Worm (Caenorhabditis elegans) whole organism, late embryonic: Measurements from ENCODE around the gene C29F7.1.
A peak's percentile ranks its signal among the peaks of the same experiment; 100 is the strongest.

Source experiments
- C38D4.7 ChIP-seq: fragments of 200-800 bp; sonication (Bioruptor generic); optimal IDR thresholded peaks from 2 replicates; lab custom pipeline; 2018; ENCODE audit warnings: mild to moderate bottlenecking, missing genetic modification characterization, moderate library complexity, missing compliant biosample characterization
- ama-1 ChIP-seq: fragments of 150-350 bp; optimal IDR thresholded peaks from 2 replicates; lab custom pipeline; 2014
- ceh-14 ChIP-seq: sonication (generic microtip); optimal IDR thresholded peaks from 2 replicates; lab custom pipeline; 2016; ENCODE audit warnings: missing genotype, missing genetic modification characterization, missing compliant biosample characterization
- ceh-18 ChIP-seq: sonication (generic microtip); optimal IDR thresholded peaks from 2 replicates; lab custom pipeline; 2016; ENCODE audit warnings: missing genetic modification characterization, missing compliant biosample characterization
- ceh-19 ChIP-seq: fragments of 200-800 bp; sonication (Bioruptor generic); optimal IDR thresholded peaks from 2 replicates; lab custom pipeline; 2018; ENCODE audit warnings: mild to moderate bottlenecking, missing genetic modification characterization, missing compliant biosample characterization
- ceh-24 ChIP-seq: sonication (generic microtip); optimal IDR thresholded peaks from 2 replicates; lab custom pipeline; 2016; ENCODE audit warnings: mild to moderate bottlenecking, missing genetic modification characterization, missing compliant biosample characterization
- dve-1 ChIP-seq: sonication (generic microtip); optimal IDR thresholded peaks from 2 replicates; lab custom pipeline; 2017; ENCODE audit warnings: antibody characterized with exemption, mild to moderate bottlenecking, missing genetic modification characterization, missing compliant biosample characterization
- elt-2 ChIP-seq: sonication (generic microtip); optimal IDR thresholded peaks from 2 replicates; lab custom pipeline; 2016; ENCODE audit warnings: missing genetic modification reagents, missing genetic modification characterization, missing compliant biosample characterization
- ets-4 ChIP-seq: sonication (generic microtip); optimal IDR thresholded peaks from 2 replicates; lab custom pipeline; 2016; ENCODE audit warnings: missing genetic modification characterization, missing compliant biosample characterization
- fkh-6 ChIP-seq: sonication (generic microtip); optimal IDR thresholded peaks from 2 replicates; lab custom pipeline; 2016; ENCODE audit warnings: missing genetic modification characterization, missing compliant biosample characterization
- gmeb-2 ChIP-seq: sonication (generic microtip); optimal IDR thresholded peaks from 2 replicates; lab custom pipeline; 2016; ENCODE audit warnings: missing genetic modification characterization, inconsistent platforms, missing compliant biosample characterization
- hlh-15 ChIP-seq: sonication (generic microtip); optimal IDR thresholded peaks from 2 replicates; lab custom pipeline; 2016; ENCODE audit warnings: missing genetic modification characterization, missing compliant biosample characterization
- hlh-30 ChIP-seq: sonication (generic microtip); optimal IDR thresholded peaks from 2 replicates; lab custom pipeline; 2017; ENCODE audit warnings: antibody characterized with exemption, missing genetic modification characterization, missing compliant biosample characterization; ENCODE audit not compliant: insufficient read depth
- lim-6 ChIP-seq: sonication (generic microtip); optimal IDR thresholded peaks from 2 replicates; lab custom pipeline; 2016; ENCODE audit warnings: missing genetic modification characterization, missing compliant biosample characterization
- madf-2 ChIP-seq: sonication (generic microtip); optimal IDR thresholded peaks from 2 replicates; lab custom pipeline; 2017; ENCODE audit warnings: missing genetic modification characterization, missing compliant biosample characterization
- mec-3 ChIP-seq: sonication (generic microtip); optimal IDR thresholded peaks from 2 replicates; lab custom pipeline; 2016; ENCODE audit warnings: borderline replicate concordance, missing genetic modification characterization, missing compliant biosample characterization
- nfya-1 ChIP-seq: sonication (generic microtip); optimal IDR thresholded peaks from 2 replicates; lab custom pipeline; 2017; ENCODE audit warnings: missing genetic modification characterization, mild to moderate bottlenecking, missing compliant biosample characterization, antibody characterized with exemption, moderate library complexity
- pat-9 ChIP-seq: fragments of 200-800 bp; sonication (Bioruptor generic); optimal IDR thresholded peaks from 2 replicates; lab custom pipeline; 2018; ENCODE audit warnings: mild to moderate bottlenecking, missing genetic modification characterization, moderate library complexity, missing compliant biosample characterization
- pax-1 ChIP-seq: fragments of 150-350 bp; optimal IDR thresholded peaks from 2 replicates; lab custom pipeline; 2014; ENCODE audit warnings: missing biosample characterization, missing genetic modification characterization
- pha-2 ChIP-seq: sonication (generic microtip); optimal IDR thresholded peaks from 2 replicates; lab custom pipeline; 2017; ENCODE audit warnings: mild to moderate bottlenecking, missing genetic modification characterization, missing compliant biosample characterization
- pros-1 ChIP-seq: fragments of 150-350 bp; optimal IDR thresholded peaks from 2 replicates; lab custom pipeline; 2014; ENCODE audit warnings: missing biosample characterization, missing genetic modification reagents, missing genetic modification characterization
- ref-2 ChIP-seq: sonication (generic microtip); optimal IDR thresholded peaks from 2 replicates; lab custom pipeline; 2016; ENCODE audit warnings: missing genetic modification characterization, missing compliant biosample characterization
- sdc-2 ChIP-seq: sonication (generic microtip); optimal IDR thresholded peaks from 2 replicates; lab custom pipeline; 2016; ENCODE audit warnings: missing genotype, missing genetic modification characterization, missing compliant biosample characterization
- sox-2 ChIP-seq: fragments of 200-800 bp; sonication (Bioruptor generic); IDR thresholded peaks from 2 replicates; pipeline ENCODE4 v1.3.6; 2022; ENCODE audit warnings: missing genetic modification reagents, missing genetic modification characterization, missing compliant biosample characterization
- syd-9 ChIP-seq: sonication (generic microtip); optimal IDR thresholded peaks from 2 replicates; lab custom pipeline; 2016; ENCODE audit warnings: mild to moderate bottlenecking, missing genetic modification characterization, moderate library complexity, missing compliant biosample characterization
- tbx-2 ChIP-seq: sonication (generic microtip); optimal IDR thresholded peaks from 2 replicates; lab custom pipeline; 2016; ENCODE audit warnings: missing genetic modification characterization, missing compliant biosample characterization
- tbx-7 ChIP-seq: sonication (generic microtip); optimal IDR thresholded peaks from 2 replicates; lab custom pipeline; 2016; ENCODE audit warnings: missing genotype, missing genetic modification characterization, missing compliant biosample characterization
- unc-3 ChIP-seq, 2 experiments: fragments of 200-800 bp in 1 of 2; sonication (Bioruptor generic) in 1 of 2; sonication (generic microtip) in 1 of 2; conservative IDR thresholded peaks in 1 of 2; optimal IDR thresholded peaks in 1 of 2; 2 replicates each; pipeline versions ENCODE4 v1.3.6 to Lab custom; 2016 to 2022; ENCODE audit warnings: missing compliant biosample characterization in 2 of 2, missing genetic modification characterization in 2 of 2, missing genetic modification reagents in 1 of 2
- unc-55 ChIP-seq: sonication (generic microtip); optimal IDR thresholded peaks from 2 replicates; lab custom pipeline; 2017; ENCODE audit warnings: missing biosample characterization, missing genetic modification reagents, missing genetic modification characterization
- unc-86 ChIP-seq: sonication (generic microtip); optimal IDR thresholded peaks from 2 replicates; lab custom pipeline; 2016; ENCODE audit warnings: missing genetic modification characterization, missing compliant biosample characterization
- zip-5 ChIP-seq: sonication (generic microtip); optimal IDR thresholded peaks from 2 replicates; lab custom pipeline; 2016; ENCODE audit warnings: missing genetic modification characterization, missing compliant biosample characterization
- ztf-16 ChIP-seq: sonication (generic microtip); optimal IDR thresholded peaks from 2 replicates; lab custom pipeline; 2017; ENCODE audit warnings: missing genetic modification characterization, missing compliant biosample characterization

Gene C29F7.1

ce11 chrX:13394971-13395370 lies 14.8 kb upstream of the C29F7.1 start, which contains the start of gene irld-2:
Gene irld-2, minus strand, starts transcription at chrX:13395071.
- no peak for TF ChIP-seq pha-2 (tag; lab: Kevin White, UChicago)
- no peak for TF ChIP-seq ama-1
- no peak for TF ChIP-seq tbx-2
- no peak for TF ChIP-seq ztf-16
- no peak for TF ChIP-seq fkh-6 (tag; lab: Kevin White, UChicago)
- no peak for TF ChIP-seq zip-5 (tag; lab: Kevin White, UChicago)
- TF ChIP-seq ceh-18 (tag; lab: Kevin White, UChicago) = no peak
- no peak for TF ChIP-seq ceh-19 (GFP tag; lab: Kevin White, UChicago)
- no peak for TF ChIP-seq C38D4.7 (GFP tag; lab: Kevin White, UChicago)

ce11 chrX:13396550-13397023 lies 13.1 kb upstream of the C29F7.1 start, which contains the start of gene F02C12.3:
Gene F02C12.3, plus strand, starts transcription at chrX:13396973.
- TF ChIP-seq pax-1 (tag; lab: Kevin White, UChicago) (peak; percentile 60), unc-86 (tag; lab: Kevin White, UChicago) (no peak), nfya-1 (tag; lab: Kevin White, UChicago) (peak; percentile 58), dve-1 (tag; lab: Kevin White, UChicago) (peak; percentile 51), lim-6 (tag; lab: Kevin White, UChicago) (no peak), syd-9 (no peak), unc-55 (GFP tag; lab: Kevin White, UChicago) (peak; percentile 35), sdc-2 (tag; lab: Kevin White, UChicago) (peak; percentile 28)
- TF ChIP-seq, all 69 proteins: peak for 5

ce11 chrX:13399221-13399620 lies 10.5 kb upstream of the C29F7.1 start, which contains the start of gene F02C12.2:
Gene F02C12.2, minus strand, starts transcription at chrX:13399321.
- no peak for TF ChIP-seq pat-9 (tag; lab: Kevin White, UChicago)
- TF ChIP-seq unc-3 (GFP tag; conservative IDR thresholded peaks at IDR 0.05; lab: Robert Waterston, UW) = no peak
- no peak for TF ChIP-seq unc-3 (tag; optimal IDR thresholded peaks at IDR 0.05; lab: Kevin White, UChicago)
- TF ChIP-seq mec-3 (tag; lab: Kevin White, UChicago) = no peak
- TF ChIP-seq gmeb-2 (tag; lab: Kevin White, UChicago) = no peak
- no peak for TF ChIP-seq unc-86 (tag; lab: Kevin White, UChicago)
- no peak for TF ChIP-seq ref-2 (tag; lab: Kevin White, UChicago)
- TF ChIP-seq madf-2 = no peak

ce11 chrX:13401311-13401710 lies 8.4 kb upstream of the C29F7.1 start:
- TF ChIP-seq pax-1 (tag; lab: Kevin White, UChicago) (peak; percentile 21), ceh-18 (tag; lab: Kevin White, UChicago) (no peak)

DNA sequence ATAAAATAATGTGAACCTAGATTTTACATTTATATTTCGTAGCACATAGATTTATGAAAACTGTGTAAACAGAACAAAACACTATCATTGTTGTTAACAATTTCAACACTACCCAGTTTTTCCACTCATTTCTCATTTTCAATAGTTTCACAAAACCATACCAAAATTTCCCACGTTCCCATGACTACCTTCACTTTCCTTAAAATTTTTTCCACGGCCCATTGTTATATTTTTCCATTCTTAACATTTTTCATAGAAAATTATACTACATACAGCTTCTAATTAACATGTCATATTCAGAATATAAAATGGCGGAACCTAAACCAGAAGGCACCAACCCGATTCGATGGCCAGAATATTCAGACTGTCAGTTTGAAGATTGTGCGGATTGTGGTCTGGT lies 8.0 kb upstream of the C29F7.1 start, which contains the start of gene F02C12.1:
Gene F02C12.1, plus strand, starts transcription at position 301 of the 400 bp plus-strand sequence.
- TF ChIP-seq ceh-14 (tag; lab: Kevin White, UChicago) (no peak), madf-2 (no peak), ceh-18 (tag; lab: Kevin White, UChicago) (no peak), ets-4 (tag; lab: Kevin White, UChicago) (no peak), tbx-7 (tag; lab: Kevin White, UChicago) (no peak), elt-2 (tag; lab: Kevin White, UChicago) (no peak), ceh-24 (tag; lab: Kevin White, UChicago) (no peak), lim-6 (tag; lab: Kevin White, UChicago) (no peak), hlh-30 (tag; lab: Kevin White, UChicago) (no peak), sox-2 (GFP tag; lab: Robert Waterston, UW) (no peak), pros-1 (tag; lab: Kevin White, UChicago) (no peak), hlh-15 (no peak)
